Fruit fly (Drosophila melanogaster) whole organism, prepupa: ENCODE measurements around the gene CG34328.

Source experiments
- CG10631 ChIP-seq: fragments of 200-800 bp; sonication (Bioruptor generic); optimal IDR thresholded peaks from 2 replicates; lab custom pipeline; 2016; ENCODE audit warnings: missing biosample characterization, missing genetic modification characterization
- CG10669 ChIP-seq: fragments of 200-800 bp; sonication (Bioruptor generic); optimal IDR thresholded peaks from 3 replicates; lab custom pipeline; 2018; ENCODE audit warnings: missing biosample characterization, mild to moderate bottlenecking, missing genetic modification characterization, moderate library complexity
- CG11294 ChIP-seq: fragments of 200-800 bp; sonication (Bioruptor generic); IDR thresholded peaks from 2 replicates; pipeline ENCODE4 v1.3.6; 2022; ENCODE audit warnings: missing biosample characterization, missing genetic modification characterization
- CG11762 ChIP-seq: fragments of 200-800 bp; sonication (Bioruptor generic); optimal IDR thresholded peaks from 3 replicates; lab custom pipeline; 2016; ENCODE audit warnings: missing biosample characterization, missing genetic modification characterization; ENCODE audit not compliant: insufficient read depth
- CG11902 ChIP-seq: fragments of 200-800 bp; sonication (Bioruptor generic); optimal IDR thresholded peaks from 3 replicates; lab custom pipeline; 2016; ENCODE audit warnings: missing biosample characterization, missing genetic modification characterization
- CG15336 ChIP-seq: fragments of 200-800 bp; sonication (Bioruptor generic); IDR thresholded peaks from 2 replicates; pipeline ENCODE4 v1.3.6; 2022; ENCODE audit warnings: missing biosample characterization, missing genetic modification characterization
- CG16779 ChIP-seq: fragments of 200-800 bp; sonication (Bioruptor generic); optimal IDR thresholded peaks from 3 replicates; lab custom pipeline; 2017; ENCODE audit warnings: missing biosample characterization, mild to moderate bottlenecking, missing genetic modification characterization
- CG3032 ChIP-seq: fragments of 200-800 bp; optimal IDR thresholded peaks from 2 replicates; lab custom pipeline; 2019; ENCODE audit warnings: missing biosample characterization, mild to moderate bottlenecking, missing genetic modification characterization, moderate library complexity
- CG31627 ChIP-seq: fragments of 200-800 bp; sonication (Bioruptor generic); optimal IDR thresholded peaks from 3 replicates; lab custom pipeline; 2016; ENCODE audit warnings: missing biosample characterization, missing genetic modification characterization
- CG32006 ChIP-seq: fragments of 200-800 bp; sonication (Bioruptor generic); optimal IDR thresholded peaks from 3 replicates; lab custom pipeline; 2017; ENCODE audit warnings: missing biosample characterization, mild to moderate bottlenecking, missing genetic modification characterization
- CG34406 ChIP-seq: fragments of 200-800 bp; sonication (Bioruptor generic); optimal IDR thresholded peaks from 3 replicates; lab custom pipeline; 2016; ENCODE audit warnings: missing biosample characterization, missing genetic modification characterization
- CG4318 ChIP-seq: fragments of 200-800 bp; sonication (Bioruptor generic); optimal IDR thresholded peaks from 3 replicates; lab custom pipeline; 2017; ENCODE audit warnings: missing biosample characterization, mild to moderate bottlenecking, missing genetic modification characterization
- CG6163 ChIP-seq: fragments of 200-800 bp; sonication (Bioruptor generic); IDR thresholded peaks from 3 replicates; pipeline ENCODE4 v1.3.6; 2022; ENCODE audit warnings: missing biosample characterization, missing genetic modification characterization
- CG6276 ChIP-seq: fragments of 200-800 bp; sonication (Bioruptor generic); optimal IDR thresholded peaks from 2 replicates; lab custom pipeline; 2017; ENCODE audit warnings: missing biosample characterization, mild to moderate bottlenecking, missing genetic modification characterization
- CG6792 ChIP-seq: fragments of 200-800 bp; sonication (Bioruptor generic); optimal IDR thresholded peaks from 3 replicates; lab custom pipeline; 2016; ENCODE audit warnings: missing biosample characterization, missing genetic modification characterization
- CG6854 ChIP-seq: fragments of 200-800 bp; sonication (Bioruptor generic); optimal IDR thresholded peaks from 2 replicates; lab custom pipeline; 2017; ENCODE audit warnings: missing biosample characterization, mild to moderate bottlenecking, missing genetic modification characterization
- CG7368 ChIP-seq: fragments of 200-800 bp; sonication (Bioruptor generic); optimal IDR thresholded peaks from 3 replicates; lab custom pipeline; 2016; ENCODE audit warnings: missing biosample characterization, missing genetic modification characterization
- CG8119 ChIP-seq: fragments of 200-800 bp; sonication (Bioruptor generic); IDR thresholded peaks from 3 replicates; pipeline ENCODE4 v1.3.6; 2022; ENCODE audit warnings: missing biosample characterization, missing genetic modification characterization
- CG8319 ChIP-seq: fragments of 200-800 bp; sonication (Bioruptor generic); optimal IDR thresholded peaks from 3 replicates; lab custom pipeline; 2016; ENCODE audit warnings: missing biosample characterization, missing genetic modification characterization
- CG8632 ChIP-seq: fragments of 200-800 bp; sonication (Bioruptor generic); optimal IDR thresholded peaks from 3 replicates; lab custom pipeline; 2016; ENCODE audit warnings: missing biosample characterization, missing genetic modification characterization
- CG9139 ChIP-seq: fragments of 200-800 bp; sonication (Bioruptor generic); optimal IDR thresholded peaks from 3 replicates; lab custom pipeline; 2017; ENCODE audit warnings: missing biosample characterization, mild to moderate bottlenecking, missing genetic modification characterization
- Eip78C ChIP-seq: fragments of 200-800 bp; sonication (Bioruptor generic); peaks from one replicate; lab custom pipeline; 2016; ENCODE audit warnings: missing biosample characterization, missing genetic modification characterization
- Eip93F ChIP-seq: fragments of 200-800 bp; sonication (Bioruptor generic); optimal IDR thresholded peaks from 2 replicates; lab custom pipeline; 2016; ENCODE audit warnings: missing biosample characterization, mild to moderate bottlenecking, missing genetic modification characterization
- Ets21C ChIP-seq: fragments of 200-800 bp; sonication (Bioruptor generic); optimal IDR thresholded peaks from 3 replicates; lab custom pipeline; 2016; ENCODE audit warnings: missing biosample characterization, missing genetic modification characterization
- Hr38 ChIP-seq: sonication (Bioruptor generic); optimal IDR thresholded peaks from 2 replicates; lab custom pipeline; 2016; ENCODE audit warnings: missing biosample characterization, missing genetic modification characterization
- Hr39 ChIP-seq: fragments of 200-800 bp; sonication (Bioruptor generic); optimal IDR thresholded peaks from 2 replicates; lab custom pipeline; 2016; ENCODE audit warnings: missing biosample characterization, missing genetic modification characterization
- Hr4 ChIP-seq: fragments of 200-800 bp; sonication (Bioruptor generic); optimal IDR thresholded peaks from 3 replicates; lab custom pipeline; 2016; ENCODE audit warnings: missing biosample characterization, missing genetic modification characterization
- Lpt ChIP-seq: fragments of 200-800 bp; sonication (Bioruptor generic); optimal IDR thresholded peaks from 3 replicates; lab custom pipeline; 2016; ENCODE audit warnings: missing biosample characterization, missing genetic modification characterization
- OdsH ChIP-seq: fragments of 200-800 bp; sonication (Bioruptor generic); optimal IDR thresholded peaks from 3 replicates; lab custom pipeline; 2016; ENCODE audit warnings: missing biosample characterization, missing genetic modification characterization
- Sox102F ChIP-seq: fragments of 200-800 bp; sonication (Bioruptor generic); optimal IDR thresholded peaks from 2 replicates; lab custom pipeline; 2016; ENCODE audit warnings: missing biosample characterization, mild to moderate bottlenecking, missing genetic modification characterization
- Sox14 ChIP-seq: fragments of 200-800 bp; sonication (Bioruptor generic); optimal IDR thresholded peaks from 3 replicates; lab custom pipeline; 2016; ENCODE audit warnings: missing biosample characterization, missing genetic modification characterization
- achi ChIP-seq: fragments of 200-800 bp; sonication (Bioruptor generic); optimal IDR thresholded peaks from 3 replicates; lab custom pipeline; 2016; ENCODE audit warnings: missing biosample characterization, missing genetic modification characterization
- acj6 ChIP-seq: fragments of 200-800 bp; sonication (Bioruptor generic); optimal IDR thresholded peaks from 3 replicates; lab custom pipeline; 2016; ENCODE audit warnings: missing biosample characterization, missing genetic modification characterization
- cyc ChIP-seq: fragments of 200-800 bp; sonication (Bioruptor generic); optimal IDR thresholded peaks from 3 replicates; lab custom pipeline; 2016; ENCODE audit warnings: missing biosample characterization, missing genetic modification characterization
- dsx ChIP-seq: fragments of 200-800 bp; optimal IDR thresholded peaks from 3 replicates; lab custom pipeline; 2019; ENCODE audit warnings: missing biosample characterization, mild to moderate bottlenecking, missing genetic modification characterization, moderate library complexity; ENCODE audit not compliant: poor library complexity, severe bottlenecking
- eg ChIP-seq: fragments of 200-800 bp; sonication (Bioruptor generic); IDR thresholded peaks from 3 replicates; pipeline ENCODE4 v1.3.6; 2022; ENCODE audit warnings: missing biosample characterization, missing genetic modification characterization
- fd85E ChIP-seq: fragments of 200-800 bp; sonication (Bioruptor generic); optimal IDR thresholded peaks from 3 replicates; lab custom pipeline; 2016; ENCODE audit warnings: missing biosample characterization, missing genetic modification characterization
- net ChIP-seq: fragments of 200-800 bp; sonication (Bioruptor generic); optimal IDR thresholded peaks from 3 replicates; lab custom pipeline; 2016; ENCODE audit warnings: missing biosample characterization, missing genetic modification characterization
- pdm3 ChIP-seq: fragments of 200-800 bp; sonication (Bioruptor generic); optimal IDR thresholded peaks from 3 replicates; lab custom pipeline; 2016; ENCODE audit warnings: missing biosample characterization, missing genetic modification characterization
- salr ChIP-seq, 2 experiments: fragments of 200-800 bp; sonication (Bioruptor generic); optimal IDR thresholded peaks; 3 replicates each; lab custom pipeline; 2016 to 2018; ENCODE audit warnings: missing biosample characterization in 2 of 2, missing genetic modification characterization in 2 of 2, mild to moderate bottlenecking in 1 of 2
- spab ChIP-seq: fragments of 200-800 bp; sonication (Bioruptor generic); optimal IDR thresholded peaks from 2 replicates; lab custom pipeline; 2017; ENCODE audit warnings: missing biosample characterization, mild to moderate bottlenecking, missing genetic modification characterization, missing genetic modification reagents
- svp ChIP-seq: fragments of 200-800 bp; sonication (Bioruptor generic); peaks from one replicate; lab custom pipeline; 2016; ENCODE audit warnings: missing biosample characterization, missing genetic modification characterization
- topi ChIP-seq: fragments of 200-800 bp; sonication (Bioruptor generic); optimal IDR thresholded peaks from 3 replicates; lab custom pipeline; 2016; ENCODE audit warnings: missing biosample characterization, missing genetic modification characterization
- vri ChIP-seq: fragments of 200-800 bp; sonication (Bioruptor generic); optimal IDR thresholded peaks from 3 replicates; lab custom pipeline; 2016; ENCODE audit warnings: missing biosample characterization, mild to moderate bottlenecking, missing genetic modification characterization

CG34328 gene

dm6 chrX:18422112-18422511 is 22.2 kb upstream of the CG34328 start, which contains the start of gene CG42323:
CG42323 (plus strand) TSS chrX:18422413.
- TF ChIP-seq salr (GFP tag; optimal IDR thresholded peaks at IDR 0.05; lab: Kevin White, UChicago) = no peak
- TF ChIP-seq Lpt (GFP tag; lab: Kevin White, UChicago) = no peak
- no peak for TF ChIP-seq CG6854 (GFP tag; lab: Kevin White, UChicago)
- TF ChIP-seq CG11762 (GFP tag; lab: Kevin White, UChicago) = no peak
- no peak for TF ChIP-seq Sox102F (GFP tag; lab: Kevin White, UChicago)
- TF ChIP-seq CG3032 (tag; lab: Kevin White, UChicago) = no peak
- no peak for TF ChIP-seq svp (GFP tag; lab: Kevin White, UChicago)
- peak; percentile 77 for TF ChIP-seq eg
- TF ChIP-seq CG6276 = peak; percentile 42
- TF ChIP-seq net = no peak
- TF ChIP-seq CG7368 (GFP tag; lab: Kevin White, UChicago) = no peak
- TF ChIP-seq achi (GFP tag; lab: Kevin White, UChicago) = no peak
- peak; percentile 62 for TF ChIP-seq CG15336 (GFP tag; lab: Robert Waterston, UW)
- no peak for TF ChIP-seq Hr4 (GFP tag; lab: Kevin White, UChicago)
- no peak for TF ChIP-seq acj6 (GFP tag; lab: Kevin White, UChicago)
- no peak for TF ChIP-seq CG8319 (GFP tag; lab: Kevin White, UChicago)
- TF ChIP-seq cyc (GFP tag; lab: Kevin White, UChicago) = no peak
- no peak for TF ChIP-seq topi (GFP tag; lab: Kevin White, UChicago)
- no peak for TF ChIP-seq Hr39 (GFP tag; lab: Kevin White, UChicago)
- TF ChIP-seq fd85E (GFP tag; lab: Kevin White, UChicago) = no peak
- 0 out of 3 replicates have a peak, but pooled peaks have one; percentile 22 for TF ChIP-seq CG6163 (GFP tag; lab: Robert Waterston, UW)
- TF ChIP-seq CG8119 (GFP tag; lab: Robert Waterston, UW) = 0 out of 3 replicates have a peak, but pooled peaks have one; percentile 43
- no peak for TF ChIP-seq CG6792 (GFP tag; lab: Kevin White, UChicago)
- TF ChIP-seq CG9139 (GFP tag; lab: Kevin White, UChicago) = no peak
- no peak for TF ChIP-seq CG8632 (GFP tag; lab: Kevin White, UChicago)
- no peak for TF ChIP-seq CG32006 (GFP tag; lab: Kevin White, UChicago)
- TF ChIP-seq CG34406 = no peak
- no peak for TF ChIP-seq CG31627
- no peak for TF ChIP-seq CG10631 (GFP tag; lab: Kevin White, UChicago)
- TF ChIP-seq pdm3 (GFP tag; lab: Kevin White, UChicago) = no peak
- TF ChIP-seq CG11294 = no peak
- no peak for TF ChIP-seq dsx (GFP tag; lab: Kevin White, UChicago)
- no peak for TF ChIP-seq Ets21C (GFP tag; lab: Kevin White, UChicago)

DNA sequence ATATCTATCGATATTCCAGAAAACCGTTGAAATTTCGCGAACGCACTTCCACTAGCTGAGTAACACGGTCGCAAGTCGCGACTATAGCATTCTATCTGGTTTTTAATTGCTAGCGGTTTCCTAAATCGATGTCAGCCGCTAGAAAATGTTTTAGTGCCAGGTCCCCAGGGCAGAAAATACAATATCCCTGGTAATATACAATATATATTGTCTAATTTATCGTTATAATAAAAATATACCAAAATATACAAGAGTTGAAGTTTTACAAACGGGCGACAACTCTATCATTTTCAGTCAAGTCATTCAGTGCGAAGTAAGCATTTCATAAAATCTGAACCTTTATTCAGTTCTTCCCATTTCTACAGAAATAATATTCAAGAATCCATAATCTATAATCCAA is 15.2 kb upstream of the CG34328 start, which contains the start of gene CG15056:
Gene CG15056 (plus strand): TSS at position 301 of the 400 bp plus-strand sequence.
- TF ChIP-seq dsx (GFP tag; lab: Kevin White, UChicago) (no peak), Eip78C (GFP tag; lab: Kevin White, UChicago) (no peak), Hr38 (GFP tag; lab: Kevin White, UChicago) (no peak), CG32006 (GFP tag; lab: Kevin White, UChicago) (no peak), OdsH (GFP tag; lab: Kevin White, UChicago) (no peak), Eip93F (GFP tag; lab: Kevin White, UChicago) (no peak), CG6854 (GFP tag; lab: Kevin White, UChicago) (no peak), CG16779 (tag; lab: Kevin White, UChicago) (no peak), CG8119 (GFP tag; lab: Robert Waterston, UW) (no peak), Sox14 (GFP tag; lab: Kevin White, UChicago) (no peak), CG11902 (GFP tag; lab: Kevin White, UChicago) (no peak), spab (GFP tag; lab: Kevin White, UChicago) (no peak), CG4318 (GFP tag; lab: Kevin White, UChicago) (no peak), Hr39 (GFP tag; lab: Kevin White, UChicago) (no peak), CG10669 (GFP tag; lab: Kevin White, UChicago) (no peak), vri (GFP tag; lab: Kevin White, UChicago) (no peak), CG6792 (GFP tag; lab: Kevin White, UChicago) (no peak), cyc (GFP tag; lab: Kevin White, UChicago) (no peak), CG6276 (no peak)
